Fruit fly (Drosophila melanogaster) whole organism, adult: Measurements from ENCODE around the gene CG31183.
A peak's percentile ranks its signal among the peaks of the same experiment; 100 is the strongest.
"Not testable (repeated sequence)": the region's sequence is repeated elsewhere in the genome, so short reads cannot be mapped to it uniquely, and the experiment has no call there.

ENCODE experiments used
- CG11617 ChIP-seq: fragments of 200-800 bp; sonication (Bioruptor generic); optimal IDR thresholded peaks from 2 replicates; lab custom pipeline; 2017; ENCODE audit warnings: mild to moderate bottlenecking, missing biosample characterization, missing genetic modification reagents, missing genetic modification characterization
- CG12768 ChIP-seq: fragments of 200-800 bp; sonication (Bioruptor generic); optimal IDR thresholded peaks from 2 replicates; lab custom pipeline; 2017; ENCODE audit warnings: missing biosample characterization, missing genetic modification characterization, mild to moderate bottlenecking, moderate library complexity, missing genetic modification reagents
- CG14711 ChIP-seq: fragments of 200-800 bp; sonication (Bioruptor generic); optimal IDR thresholded peaks from 2 replicates; lab custom pipeline; 2018; ENCODE audit warnings: missing biosample characterization, mild to moderate bottlenecking, missing genetic modification characterization, moderate library complexity
- CG1620 ChIP-seq: fragments of 200-800 bp; sonication (Bioruptor generic); optimal IDR thresholded peaks from 2 replicates; lab custom pipeline; 2016; ENCODE audit warnings: missing biosample characterization, missing genetic modification characterization
- CG33017 ChIP-seq: fragments of 200-800 bp; sonication (Bioruptor generic); optimal IDR thresholded peaks from 2 replicates; lab custom pipeline; 2018; ENCODE audit warnings: missing biosample characterization, mild to moderate bottlenecking, missing genetic modification characterization, moderate library complexity
- CG5204 ChIP-seq: fragments of 200-800 bp; sonication (Bioruptor generic); optimal IDR thresholded peaks from 2 replicates; lab custom pipeline; 2016; ENCODE audit warnings: missing biosample characterization, missing genetic modification characterization
- CG7045 ChIP-seq: fragments of 200-800 bp; sonication (Bioruptor generic); optimal IDR thresholded peaks from 2 replicates; lab custom pipeline; 2017; ENCODE audit warnings: missing biosample characterization, mild to moderate bottlenecking, missing genetic modification characterization
- CG7101 ChIP-seq: fragments of 200-800 bp; sonication (Bioruptor generic); optimal IDR thresholded peaks from 2 replicates; lab custom pipeline; 2018; ENCODE audit warnings: missing biosample characterization, mild to moderate bottlenecking, missing genetic modification characterization, moderate library complexity
- Clk ChIP-seq: fragments of 200-800 bp; sonication (Bioruptor generic); optimal IDR thresholded peaks from 2 replicates; lab custom pipeline; 2017; ENCODE audit warnings: missing biosample characterization, missing genetic modification characterization
- Crg-1 ChIP-seq: fragments of 200-800 bp; sonication (Bioruptor generic); optimal IDR thresholded peaks from 2 replicates; lab custom pipeline; 2016; ENCODE audit warnings: missing biosample characterization, missing genetic modification characterization
- Hr96 ChIP-seq: fragments of 200-800 bp; sonication (Bioruptor generic); optimal IDR thresholded peaks from 2 replicates; lab custom pipeline; 2016; ENCODE audit warnings: missing biosample characterization, missing genetic modification characterization
- Mnt ChIP-seq: fragments of 200-800 bp; sonication (Bioruptor generic); optimal IDR thresholded peaks from 2 replicates; lab custom pipeline; 2016; ENCODE audit warnings: missing biosample characterization, mild to moderate bottlenecking, missing genetic modification characterization
- bab1 ChIP-seq: fragments of 200-800 bp; sonication (Bioruptor generic); optimal IDR thresholded peaks from 3 replicates; lab custom pipeline; 2019; ENCODE audit warnings: missing biosample characterization, mild to moderate bottlenecking, missing genetic modification characterization, moderate library complexity
- cic ChIP-seq: fragments of 200-800 bp; sonication (Bioruptor generic); optimal IDR thresholded peaks from 2 replicates; lab custom pipeline; 2017; ENCODE audit warnings: missing biosample characterization, mild to moderate bottlenecking, missing genetic modification characterization, moderate library complexity
- cnc ChIP-seq, 2 experiments: fragments of >200 bp; optimal IDR thresholded peaks; 2 replicates each; lab custom pipeline; 2017
- kay ChIP-seq: fragments of 200-800 bp; sonication (Bioruptor generic); peaks from one replicate; lab custom pipeline; 2016; ENCODE audit warnings: missing biosample characterization, missing genetic modification characterization, borderline replicate concordance
- ovo ChIP-seq: fragments of 200-800 bp; sonication (Bioruptor generic); optimal IDR thresholded peaks from 2 replicates; lab custom pipeline; 2016; ENCODE audit warnings: missing biosample characterization, missing genetic modification characterization
- pad ChIP-seq: fragments of 200-800 bp; sonication (Bioruptor generic); optimal IDR thresholded peaks from 3 replicates; lab custom pipeline; 2017; ENCODE audit warnings: missing biosample characterization, missing genetic modification characterization, mild to moderate bottlenecking, moderate library complexity, missing genetic modification reagents
- tj ChIP-seq: fragments of 200-800 bp; sonication (Bioruptor generic); optimal IDR thresholded peaks from 3 replicates; lab custom pipeline; 2017; ENCODE audit warnings: missing biosample characterization, mild to moderate bottlenecking, missing genetic modification characterization, moderate library complexity
- toe ChIP-seq: fragments of 200-800 bp; sonication (Bioruptor generic); optimal IDR thresholded peaks from 2 replicates; lab custom pipeline; 2016; ENCODE audit warnings: missing biosample characterization, missing genetic modification characterization

CG31183 gene

DNA sequence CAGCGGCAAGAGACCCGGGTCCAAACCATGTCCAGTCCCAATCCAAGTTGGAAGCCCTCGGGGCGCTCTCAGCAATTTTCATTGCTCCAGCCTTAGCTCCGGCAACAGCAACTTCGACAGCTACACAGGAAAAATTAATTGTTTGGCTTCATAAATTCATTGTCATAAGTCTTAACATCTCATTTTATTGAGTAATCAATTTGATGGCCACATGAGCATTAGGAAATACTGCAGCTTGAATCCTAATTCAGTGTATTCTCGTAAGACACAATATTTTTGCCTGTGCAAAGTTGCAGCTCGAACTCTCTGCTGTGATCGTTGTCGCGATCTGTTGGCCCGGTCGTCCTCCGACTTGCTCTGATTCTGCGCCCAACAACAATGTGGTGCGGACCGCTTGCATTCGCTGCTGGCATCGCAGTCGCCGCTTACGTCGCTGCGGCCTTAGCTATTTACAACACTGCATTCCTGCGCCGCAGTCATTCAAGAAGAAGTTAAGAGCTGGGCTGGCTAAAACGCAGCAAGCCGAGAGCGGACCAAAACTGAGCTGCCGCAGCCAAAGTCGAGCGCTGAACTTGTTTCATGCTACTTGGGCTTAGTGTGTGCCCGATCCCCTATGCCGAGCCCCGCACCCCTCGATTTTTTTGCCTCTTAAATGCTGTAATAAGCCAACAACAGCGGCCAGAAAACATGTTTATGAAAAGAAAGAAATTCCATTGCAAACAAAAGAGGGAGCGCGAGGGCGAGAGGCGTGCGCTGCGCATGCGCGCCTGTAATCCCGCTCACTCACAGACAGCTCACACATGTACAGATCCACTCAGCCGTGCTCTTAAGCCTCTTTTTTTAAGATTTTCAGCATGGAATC, 43.9 kb upstream of the CG31183 start:
- TF ChIP-seq toe (no peak), CG12768 (GFP tag; lab: Kevin White, UChicago) (no peak), cic (GFP tag; lab: Kevin White, UChicago) (no peak), cnc (optimal IDR thresholded peaks at IDR 0.05; lab: Kevin White, UChicago) (no peak), Hr96 (GFP tag; lab: Kevin White, UChicago) (no peak), pad (no peak), tj (no peak), kay (GFP tag; lab: Kevin White, UChicago) (no peak), ovo (GFP tag; lab: Kevin White, UChicago) (no peak), CG1620 (GFP tag; lab: Kevin White, UChicago) (no peak), Clk (GFP tag; lab: Kevin White, UChicago) (no peak), CG7045 (GFP tag; lab: Kevin White, UChicago) (no peak), CG14711 (no peak), CG33017 (tag; lab: Kevin White, UChicago) (no peak), bab1 (GFP tag; lab: Kevin White, UChicago) (no peak), Mnt (GFP tag; lab: Kevin White, UChicago) (no peak), CG5204 (GFP tag; lab: Kevin White, UChicago) (no peak), CG11617 (GFP tag; lab: Kevin White, UChicago) (no peak)

- TF ChIP-seq CG5204 (GFP tag; lab: Kevin White, UChicago), result no peak
- TF ChIP-seq Clk (GFP tag; lab: Kevin White, UChicago), result no peak
- TF ChIP-seq CG1620 (GFP tag; lab: Kevin White, UChicago), result no peak
- no peak for TF ChIP-seq CG12768 (GFP tag; lab: Kevin White, UChicago)
- TF ChIP-seq cnc (optimal IDR thresholded peaks at IDR 0.05; lab: Kevin White, UChicago), result no peak
- no peak for TF ChIP-seq cic (GFP tag; lab: Kevin White, UChicago)
- no peak for TF ChIP-seq toe
- TF ChIP-seq CG7101 (tag; lab: Kevin White, UChicago), result no peak
- no peak for TF ChIP-seq Crg-1
- TF ChIP-seq CG14711, result no peak
- no peak for TF ChIP-seq pad
- TF ChIP-seq CG11617 (GFP tag; lab: Kevin White, UChicago), result no peak
- TF ChIP-seq ovo (GFP tag; lab: Kevin White, UChicago), result no peak
- TF ChIP-seq kay (GFP tag; lab: Kevin White, UChicago), result no peak
- no peak for TF ChIP-seq tj
- TF ChIP-seq bab1 (GFP tag; lab: Kevin White, UChicago), result no peak
Observed at dm6 chr3R:15917907-15918306, 42.2 kb upstream of the CG31183 start, which contains the start of gene CG45105. Gene CG45105, minus strand, starts transcription at chr3R:15918007.

DNA sequence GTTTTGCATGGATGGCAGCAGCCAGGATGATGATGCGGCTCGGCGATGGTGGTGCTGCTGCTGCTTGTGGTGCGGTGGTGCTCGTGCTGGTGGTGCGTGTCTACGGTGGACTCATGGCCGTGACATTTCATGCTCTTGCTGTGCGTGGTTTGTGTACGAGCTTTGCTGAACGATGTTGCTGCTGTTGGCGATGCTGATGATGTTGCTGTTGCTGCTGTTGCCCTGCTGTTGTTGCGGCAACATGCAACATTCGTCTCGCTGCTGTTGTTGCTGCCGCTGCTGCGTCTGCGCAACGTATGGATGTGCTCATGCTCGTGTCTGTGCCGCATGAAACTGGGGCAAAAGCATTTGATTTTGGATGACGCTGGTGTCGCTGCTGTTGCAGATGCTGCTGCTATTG, 37.5 kb upstream of the CG31183 start:
- no peak for TF ChIP-seq Crg-1
- no peak for TF ChIP-seq cnc (optimal IDR thresholded peaks at IDR 0.05; lab: Kevin White, UChicago)
- TF ChIP-seq Mnt (GFP tag; lab: Kevin White, UChicago), result no peak
- no peak for TF ChIP-seq tj
- TF ChIP-seq cic (GFP tag; lab: Kevin White, UChicago), result no peak
- TF ChIP-seq pad, result no peak

DNA sequence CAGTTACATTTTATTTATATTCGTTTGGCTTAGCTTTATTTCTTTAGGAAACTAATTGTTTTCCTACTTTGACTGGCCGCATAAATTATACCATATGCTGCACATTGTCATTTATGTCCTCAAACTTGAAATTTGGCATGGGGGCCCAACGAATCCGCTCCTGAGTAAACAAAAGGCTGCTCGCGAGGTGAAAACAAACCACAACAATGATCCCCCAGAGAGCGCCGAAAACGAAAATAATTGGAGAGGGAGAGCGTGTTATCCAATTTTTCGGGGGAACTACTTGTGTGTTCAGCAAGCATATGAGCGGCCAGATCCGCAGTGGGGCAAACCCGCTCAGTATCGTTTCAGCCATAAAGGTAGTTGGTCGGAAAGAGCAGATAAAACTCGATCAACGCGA, 32.4 kb upstream of the CG31183 start, which contains the start of gene EndoU:
Gene EndoU (plus strand): TSS at position 301 of the 400 bp plus-strand sequence.
- TF ChIP-seq bab1 (GFP tag; lab: Kevin White, UChicago); pad; cic (GFP tag; lab: Kevin White, UChicago): not testable (repeated sequence)

- not testable (repeated sequence) for TF ChIP-seq bab1 (GFP tag; lab: Kevin White, UChicago); cnc (optimal IDR thresholded peaks at IDR 0.05; lab: Kevin White, UChicago); cic (GFP tag; lab: Kevin White, UChicago)
Observed at dm6 chr3R:15904543-15904942, 28.8 kb upstream of the CG31183 start, which contains the start of gene glob1. Gene glob1, minus strand, starts transcription at chr3R:15904643.

- peak; percentile 89 for TF ChIP-seq pad
- peak; percentile 70 for TF ChIP-seq ovo (GFP tag; lab: Kevin White, UChicago)
Observed at dm6 chr3R:15901097-15901709, 25.5 kb upstream of the CG31183 start.

dm6 chr3R:15899650-15900049, 23.9 kb upstream of the CG31183 start:
- TF ChIP-seq CG14711 (peak; percentile 10), bab1 (GFP tag; lab: Kevin White, UChicago) (no peak), CG1620 (GFP tag; lab: Kevin White, UChicago) (no peak), pad (no peak), CG11617 (GFP tag; lab: Kevin White, UChicago) (no peak), tj (no peak), CG7045 (GFP tag; lab: Kevin White, UChicago) (peak; percentile 68), CG5204 (GFP tag; lab: Kevin White, UChicago) (peak; percentile 53), CG12768 (GFP tag; lab: Kevin White, UChicago) (peak; percentile 14), toe (peak; percentile 12), Clk (GFP tag; lab: Kevin White, UChicago) (no peak), cnc (optimal IDR thresholded peaks at IDR 0.05; lab: Kevin White, UChicago) (no peak), Hr96 (GFP tag; lab: Kevin White, UChicago) (peak; percentile 32), CG7101 (tag; lab: Kevin White, UChicago) (peak; percentile 19), CG33017 (tag; lab: Kevin White, UChicago) (peak; percentile 44)
